Worm (Caenorhabditis elegans): ENCODE data around the gene apx-1.

ce11 chrV:3236610-3237009 lies 26.6 kb downstream of the apx-1 start, which contains the start of the genes K08D9.9 and str-16:
- TF ChIP-seq tbx-2 (tag; optimal IDR thresholded peaks at IDR 0.05) (no peak), ama-1 (optimal IDR thresholded peaks at IDR 0.05) (no peak), dve-1 (tag; optimal IDR thresholded peaks at IDR 0.05) (no peak), dmd-4 (tag; optimal IDR thresholded peaks at IDR 0.05; ENCODE audit: borderline replicate concordance) (no peak), nhr-232 (tag; optimal IDR thresholded peaks at IDR 0.05) (no peak), fkh-10 (GFP tag; optimal IDR thresholded peaks at IDR 0.05) (no peak), pros-1 (tag; optimal IDR thresholded peaks at IDR 0.05) (no peak), ztf-16 (tag; optimal IDR thresholded peaks at IDR 0.05) (no peak), ref-2 (tag; optimal IDR thresholded peaks at IDR 0.05) (no peak)

Data from whole organism, late embryonic.